Worm (Caenorhabditis elegans) whole organism, young adult: ENCODE measurements around the gene C25E10.4.

Experiments used
- B0019.2 ChIP-seq: fragments of 200-800 bp; sonication (Bioruptor generic); conservative IDR thresholded peaks from 2 replicates; pipeline ENCODE4 v1.3.6; 2022; ENCODE audit warnings: missing genetic modification reagents, missing genetic modification characterization, missing compliant biosample characterization
- B0035.1 ChIP-seq: sonication (generic microtip); optimal IDR thresholded peaks from 2 replicates; lab custom pipeline; 2016; ENCODE audit warnings: missing genetic modification characterization, mild to moderate bottlenecking, missing compliant biosample characterization, missing genotype, missing genetic modification reagents
- D2030.7 ChIP-seq: fragments of 200-800 bp; sonication (Bioruptor generic); IDR thresholded peaks from 2 replicates; pipeline ENCODE4 v1.3.6; 2022; ENCODE audit warnings: missing genetic modification reagents, missing genetic modification characterization, missing compliant biosample characterization
- F23B12.7 ChIP-seq: sonication (generic microtip); optimal IDR thresholded peaks from 2 replicates; lab custom pipeline; 2017; ENCODE audit warnings: missing genetic modification characterization, mild to moderate bottlenecking, missing compliant biosample characterization, antibody characterized with exemption, moderate library complexity; ENCODE audit not compliant: insufficient read depth
- F39B2.1 ChIP-seq: fragments of 200-800 bp; sonication (Bioruptor generic); IDR thresholded peaks from 2 replicates; pipeline ENCODE4 v1.3.6; 2022; ENCODE audit warnings: missing genetic modification reagents, missing genetic modification characterization, missing compliant biosample characterization
- ama-1 ChIP-seq, 3 experiments: fragments of 150-350 bp in 1 of 3; sonication (generic microtip) in 2 of 3; optimal IDR thresholded peaks; 2 replicates each; lab custom pipeline; 2014 to 2018; ENCODE audit warnings: missing biosample characterization in 2 of 3, missing genetic modification characterization in 2 of 3, missing genetic modification reagents in 2 of 3
- athp-1 ChIP-seq: sonication (generic microtip); optimal IDR thresholded peaks from 2 replicates; lab custom pipeline; 2017; ENCODE audit warnings: mild to moderate bottlenecking, missing genetic modification characterization, missing compliant biosample characterization
- ceh-40 ChIP-seq: fragments of 200-800 bp; sonication (Bioruptor generic); IDR thresholded peaks from 2 replicates; pipeline ENCODE4 v1.3.6; 2022; ENCODE audit warnings: missing genetic modification characterization, missing compliant biosample characterization
- ceh-58 ChIP-seq: fragments of 200-800 bp; sonication (Bioruptor generic); IDR thresholded peaks from 2 replicates; pipeline ENCODE4 v1.3.6; 2022; ENCODE audit warnings: missing genetic modification characterization, missing compliant biosample characterization
- chd-7 ChIP-seq: sonication (generic microtip); optimal IDR thresholded peaks from 2 replicates; lab custom pipeline; 2016; ENCODE audit warnings: mild to moderate bottlenecking, missing genetic modification characterization, moderate library complexity, missing compliant biosample characterization
- die-1 ChIP-seq: sonication (generic microtip); optimal IDR thresholded peaks from 2 replicates; lab custom pipeline; 2016; ENCODE audit warnings: missing genotype, mild to moderate bottlenecking, missing genetic modification characterization, missing compliant biosample characterization
- efl-1 ChIP-seq: fragments of 150-350 bp; optimal IDR thresholded peaks from 2 replicates; lab custom pipeline; 2014; ENCODE audit warnings: missing biosample characterization, missing genetic modification reagents, missing genetic modification characterization
- egl-18 ChIP-seq: fragments of 200-800 bp; sonication (Bioruptor generic); IDR thresholded peaks from 2 replicates; pipeline ENCODE4 v1.3.6; 2022; ENCODE audit warnings: missing genetic modification reagents, missing genetic modification characterization, missing compliant biosample characterization
- egrh-3 ChIP-seq: fragments of 200-800 bp; sonication (Bioruptor generic); IDR thresholded peaks from 2 replicates; pipeline ENCODE4 v1.3.6; 2022; ENCODE audit warnings: missing genetic modification reagents, missing genetic modification characterization, missing compliant biosample characterization
- ets-4 ChIP-seq: fragments of 200-800 bp; sonication (Bioruptor generic); optimal IDR thresholded peaks from 2 replicates; lab custom pipeline; 2018; ENCODE audit warnings: mild to moderate bottlenecking, missing genetic modification characterization, missing compliant biosample characterization
- him-1 ChIP-seq: sonication (generic microtip); optimal IDR thresholded peaks from 2 replicates; lab custom pipeline; 2016; ENCODE audit warnings: missing genotype, missing genetic modification reagents, missing genetic modification characterization, missing compliant biosample characterization
- hlh-12 ChIP-seq: sonication (generic microtip); optimal IDR thresholded peaks from 2 replicates; lab custom pipeline; 2016; ENCODE audit warnings: missing genetic modification characterization, missing compliant biosample characterization
- hsf-1 ChIP-seq: fragments of 200-800 bp; sonication (Bioruptor generic); IDR thresholded peaks from 2 replicates; pipeline ENCODE4 v1.3.6; 2022; ENCODE audit warnings: missing genetic modification reagents, missing genetic modification characterization, missing compliant biosample characterization
- lag-1 ChIP-seq: fragments of 200-800 bp; sonication (Bioruptor generic); IDR thresholded peaks from 2 replicates; pipeline ENCODE4 v1.3.6; 2022; ENCODE audit warnings: missing genetic modification reagents, missing genetic modification characterization, missing compliant biosample characterization
- let-526 ChIP-seq: fragments of 200-800 bp; sonication (Bioruptor generic); IDR thresholded peaks from 2 replicates; pipeline ENCODE4 v1.3.6; 2022; ENCODE audit warnings: missing genetic modification reagents, missing genetic modification characterization, missing compliant biosample characterization
- madf-10 ChIP-seq: sonication (generic microtip); optimal IDR thresholded peaks from 2 replicates; lab custom pipeline; 2016; ENCODE audit warnings: mild to moderate bottlenecking, missing genetic modification characterization, missing compliant biosample characterization
- mel-28 ChIP-seq: sonication (generic microtip); optimal IDR thresholded peaks from 2 replicates; lab custom pipeline; 2016; ENCODE audit warnings: borderline replicate concordance, mild to moderate bottlenecking, missing genetic modification characterization, missing compliant biosample characterization
- mes-4 ChIP-seq: sonication (generic microtip); optimal IDR thresholded peaks from 2 replicates; lab custom pipeline; 2016; ENCODE audit warnings: missing genotype, missing genetic modification characterization, missing compliant biosample characterization
- nfya-1 ChIP-seq: sonication (generic microtip); optimal IDR thresholded peaks from 2 replicates; lab custom pipeline; 2017; ENCODE audit warnings: antibody characterized with exemption, missing compliant biosample characterization, missing genetic modification characterization, borderline replicate concordance; ENCODE audit not compliant: insufficient read depth
- nhr-179 ChIP-seq: sonication (generic microtip); optimal IDR thresholded peaks from 2 replicates; lab custom pipeline; 2016; ENCODE audit warnings: mild to moderate bottlenecking, missing genetic modification characterization, missing compliant biosample characterization
- nhr-27 ChIP-seq: fragments of 200-800 bp; sonication (Bioruptor generic); optimal IDR thresholded peaks from 2 replicates; lab custom pipeline; 2018; ENCODE audit warnings: mild to moderate bottlenecking, missing genetic modification characterization, moderate library complexity, missing compliant biosample characterization
- nhr-80 ChIP-seq: sonication (generic microtip); optimal IDR thresholded peaks from 2 replicates; lab custom pipeline; 2016; ENCODE audit warnings: missing genetic modification characterization, missing compliant biosample characterization
- nhr-90 ChIP-seq: sonication (generic microtip); optimal IDR thresholded peaks from 2 replicates; lab custom pipeline; 2016; ENCODE audit warnings: missing genotype, mild to moderate bottlenecking, missing genetic modification characterization, missing compliant biosample characterization
- repo-1 ChIP-seq: sonication (generic microtip); optimal IDR thresholded peaks from 2 replicates; lab custom pipeline; 2017; ENCODE audit warnings: mild to moderate bottlenecking, missing genetic modification characterization, missing compliant biosample characterization
- rpc-1 ChIP-seq, 2 experiments: fragments of 150-350 bp in 1 of 2; sonication (generic microtip) in 1 of 2; optimal IDR thresholded peaks; 2 replicates each; lab custom pipeline; 2014 to 2018; ENCODE audit warnings: missing biosample characterization in 1 of 2, missing genetic modification characterization in 1 of 2, missing genetic modification reagents in 1 of 2, missing genotype in 1 of 2
- sdz-38 ChIP-seq: sonication (generic microtip); optimal IDR thresholded peaks from 2 replicates; lab custom pipeline; 2016; ENCODE audit warnings: missing genotype, missing genetic modification characterization, missing compliant biosample characterization
- snpc-3.4 ChIP-seq: sonication (generic microtip); optimal IDR thresholded peaks from 2 replicates; lab custom pipeline; 2017; ENCODE audit warnings: missing genetic modification characterization, mild to moderate bottlenecking, missing compliant biosample characterization, antibody characterized with exemption, moderate library complexity, missing genotype, missing genetic modification reagents
- tbp1 ChIP-seq: fragments of 200-800 bp; sonication (Bioruptor generic); optimal IDR thresholded peaks from 2 replicates; lab custom pipeline; 2018; ENCODE audit warnings: mild to moderate bottlenecking, missing genetic modification characterization, missing compliant biosample characterization
- tlf-1 ChIP-seq: fragments of 200-800 bp; sonication (Bioruptor generic); optimal IDR thresholded peaks from 2 replicates; lab custom pipeline; 2018; ENCODE audit warnings: mild to moderate bottlenecking, missing genetic modification characterization, missing compliant biosample characterization
- unc-130 ChIP-seq: sonication (generic microtip); optimal IDR thresholded peaks from 2 replicates; lab custom pipeline; 2016; ENCODE audit warnings: missing genetic modification reagents, missing genetic modification characterization, missing compliant biosample characterization
- unc-62 ChIP-seq: fragments of 150-350 bp; optimal IDR thresholded peaks from 2 replicates; lab custom pipeline; 2014; ENCODE audit warnings: missing biosample characterization, missing genetic modification reagents, missing genetic modification characterization
- xnd-1 ChIP-seq: sonication (generic microtip); optimal IDR thresholded peaks from 2 replicates; lab custom pipeline; 2016; ENCODE audit warnings: missing genotype, missing genetic modification reagents, missing genetic modification characterization, missing compliant biosample characterization
- zim-3 ChIP-seq: sonication (generic microtip); optimal IDR thresholded peaks from 2 replicates; lab custom pipeline; 2017; ENCODE audit warnings: mild to moderate bottlenecking, missing genetic modification characterization, moderate library complexity, missing compliant biosample characterization
- ztf-22 ChIP-seq: fragments of 200-800 bp; sonication (Bioruptor generic); optimal IDR thresholded peaks from 2 replicates; lab custom pipeline; 2018; ENCODE audit warnings: mild to moderate bottlenecking, missing genetic modification characterization, moderate library complexity, missing compliant biosample characterization
- ztf-25 ChIP-seq: fragments of 200-800 bp; sonication (Bioruptor generic); IDR thresholded peaks from 2 replicates; pipeline ENCODE4 v1.3.6; 2022; ENCODE audit warnings: missing genetic modification reagents, missing genetic modification characterization, missing compliant biosample characterization
- ztf-6 ChIP-seq: fragments of 200-800 bp; sonication (Bioruptor generic); IDR thresholded peaks from 2 replicates; pipeline ENCODE4 v1.3.6; 2022; ENCODE audit warnings: missing genetic modification reagents, missing genetic modification characterization, missing compliant biosample characterization

The C25E10.4 gene

DNA sequence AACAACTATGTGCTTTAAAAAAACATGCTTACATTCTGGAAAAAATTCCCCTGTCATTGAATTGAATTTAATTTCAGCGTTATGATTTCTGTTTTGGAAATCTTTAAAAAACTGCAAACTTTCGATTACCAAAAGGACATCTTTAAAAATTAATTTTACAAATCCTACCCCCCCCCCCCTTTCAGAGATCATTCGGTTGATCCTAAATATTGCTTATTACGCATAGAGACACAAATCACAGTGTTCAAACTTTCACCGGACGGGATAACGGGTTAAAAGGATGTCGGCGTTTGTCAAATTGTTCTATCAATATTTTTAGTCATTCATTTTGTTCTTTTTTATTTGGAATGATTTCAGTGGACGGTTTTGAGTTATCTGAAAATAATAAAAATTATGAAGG is at the start of gene C25E10.4:
C25E10.4 (plus strand) TSS at position 301 of the 400 bp plus-strand sequence.
- no peak for TF ChIP-seq D2030.7
- TF ChIP-seq lag-1 (GFP tag; lab: Robert Waterston, UW) = no peak
- no peak for TF ChIP-seq egrh-3 (GFP tag; lab: Robert Waterston, UW)
- TF ChIP-seq let-526 (GFP tag; lab: Robert Waterston, UW) = no peak
- no peak for TF ChIP-seq mel-28 (tag; lab: Kevin White, UChicago)
- TF ChIP-seq nhr-80 = no peak
- TF ChIP-seq chd-7 (tag; lab: Kevin White, UChicago) = no peak

- no peak for TF ChIP-seq tlf-1 (GFP tag; lab: Kevin White, UChicago)
Measured at ce11 chrV:8983604-8984003, 49.8 kb upstream of the C25E10.4 start, which contains the start of gene str-86. TSS of gene str-86 (minus strand) at chrV:8983704.

DNA sequence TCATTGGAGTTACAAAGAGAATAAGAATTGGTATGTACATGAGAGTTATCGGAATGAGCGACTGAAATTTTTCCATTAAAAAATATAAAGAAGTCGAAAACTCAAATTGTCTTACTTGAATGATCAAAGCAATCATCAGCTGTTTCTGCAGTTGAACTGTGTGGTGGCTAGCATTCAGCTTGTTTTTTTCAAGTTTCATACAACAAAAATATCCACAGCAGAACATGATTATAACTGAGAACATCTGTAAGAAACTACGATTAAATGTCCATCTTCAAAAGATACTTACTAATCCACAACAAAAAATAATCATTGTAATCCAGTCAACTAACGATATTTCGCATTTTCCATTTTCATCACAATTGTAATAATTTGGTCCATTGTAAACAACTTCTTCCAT is 48.6 kb upstream of the C25E10.4 start:
- TF ChIP-seq snpc-3.4 (tag; lab: Kevin White, UChicago) = no peak
- no peak for TF ChIP-seq nhr-27 (tag; lab: Kevin White, UChicago)
- no peak for TF ChIP-seq ama-1 (optimal IDR thresholded peaks at IDR 0.05; lab: Kevin White, UChicago)
- TF ChIP-seq ama-1 (GFP tag; optimal IDR thresholded peaks at IDR 0.05; lab: Kevin White, UChicago) = no peak
- no peak for TF ChIP-seq ceh-58 (GFP tag; lab: Robert Waterston, UW)
- TF ChIP-seq B0035.1 = no peak
- no peak for TF ChIP-seq hsf-1
- no peak for TF ChIP-seq athp-1
- TF ChIP-seq unc-130 (GFP tag; lab: Kevin White, UChicago) = no peak
- no peak for TF ChIP-seq ztf-25 (GFP tag; lab: Robert Waterston, UW)
- TF ChIP-seq F39B2.1 (GFP tag; lab: Robert Waterston, UW) = no peak
- TF ChIP-seq madf-10 (tag; lab: Kevin White, UChicago) = no peak
- TF ChIP-seq hlh-12 = no peak
- TF ChIP-seq sdz-38 (tag; lab: Kevin White, UChicago) = no peak
- no peak for TF ChIP-seq nhr-90
- no peak for TF ChIP-seq repo-1 (tag; lab: Kevin White, UChicago)
- no peak for TF ChIP-seq rpc-1 (optimal IDR thresholded peaks at IDR 0.05; lab: Kevin White, UChicago)
- TF ChIP-seq rpc-1 (tag; optimal IDR thresholded peaks at IDR 0.05; lab: Kevin White, UChicago) = no peak
- TF ChIP-seq tbp1 = no peak
- TF ChIP-seq unc-62 (GFP tag; lab: Kevin White, UChicago) = no peak
- TF ChIP-seq, all 124 proteins: peak for 0

ce11 chrV:8985740-8986139 is 47.6 kb upstream of the C25E10.4 start, which contains the start of gene str-85:
TSS of gene str-85 (minus strand) at chrV:8985840.
- TF ChIP-seq nhr-80 (no peak), nfya-1 (no peak), sdz-38 (tag; lab: Kevin White, UChicago) (no peak), ceh-40 (GFP tag; lab: Robert Waterston, UW) (no peak), ztf-22 (GFP tag; lab: Kevin White, UChicago) (no peak), ets-4 (no peak), him-1 (tag; lab: Kevin White, UChicago) (no peak), nhr-27 (tag; lab: Kevin White, UChicago) (no peak), B0019.2 (GFP tag; lab: Robert Waterston, UW) (no peak), ztf-6 (GFP tag; lab: Robert Waterston, UW) (no peak), efl-1 (GFP tag; lab: Kevin White, UChicago) (no peak), die-1 (tag; lab: Kevin White, UChicago) (no peak), F23B12.7 (tag; lab: Kevin White, UChicago) (no peak), egl-18 (no peak), zim-3 (tag; lab: Kevin White, UChicago) (no peak), nhr-179 (tag; lab: Kevin White, UChicago) (no peak), xnd-1 (no peak), mes-4 (tag; lab: Kevin White, UChicago) (no peak)
